Worm (Caenorhabditis elegans) whole organism, mixed stage, embryonic: ENCODE data around the gene C36E8.4.

ENCODE experiments used
- M03D4.4 ChIP-seq: sonication (generic microtip); optimal IDR thresholded peaks from 2 replicates; lab custom pipeline; 2017; ENCODE audit warnings: mild to moderate bottlenecking, missing genetic modification characterization, missing compliant biosample characterization
- bed-3 ChIP-seq: fragments of 200-800 bp; sonication (Bioruptor generic); optimal IDR thresholded peaks from 3 replicates; lab custom pipeline; 2018; ENCODE audit warnings: mild to moderate bottlenecking, missing genetic modification characterization, moderate library complexity, missing compliant biosample characterization
- blmp-1 ChIP-seq: fragments of 150-350 bp; optimal IDR thresholded peaks from 2 replicates; lab custom pipeline; 2014; ENCODE audit warnings: missing biosample characterization, missing genetic modification characterization
- ceh-39 ChIP-seq: fragments of 150-350 bp; optimal IDR thresholded peaks from 2 replicates; lab custom pipeline; 2014; ENCODE audit warnings: missing biosample characterization, missing genetic modification characterization
- ceh-43 ChIP-seq: fragments of 200-800 bp; sonication (Bioruptor generic); optimal IDR thresholded peaks from 2 replicates; lab custom pipeline; 2018; ENCODE audit warnings: mild to moderate bottlenecking, missing genetic modification characterization, moderate library complexity, missing compliant biosample characterization
- ceh-83 ChIP-seq: fragments of 200-800 bp; sonication (Bioruptor generic); optimal IDR thresholded peaks from 2 replicates; lab custom pipeline; 2018; ENCODE audit warnings: mild to moderate bottlenecking, missing genetic modification characterization, missing compliant biosample characterization
- ces-1 ChIP-seq: fragments of 150-350 bp; optimal IDR thresholded peaks from 2 replicates; lab custom pipeline; 2014; ENCODE audit warnings: missing biosample characterization, missing genetic modification reagents, missing genetic modification characterization
- cnd-1 ChIP-seq: fragments of 200-800 bp; sonication (Bioruptor generic); optimal IDR thresholded peaks from 2 replicates; lab custom pipeline; 2018; ENCODE audit warnings: mild to moderate bottlenecking, missing genetic modification characterization, missing compliant biosample characterization
- drap-1 ChIP-seq: fragments of 200-800 bp; sonication (Bioruptor generic); optimal IDR thresholded peaks from 3 replicates; lab custom pipeline; 2018; ENCODE audit warnings: mild to moderate bottlenecking, missing genetic modification characterization, missing compliant biosample characterization
- elt-1 ChIP-seq: sonication (generic microtip); optimal IDR thresholded peaks from 2 replicates; lab custom pipeline; 2017; ENCODE audit warnings: missing genetic modification characterization, mild to moderate bottlenecking, missing compliant biosample characterization, antibody characterized with exemption, moderate library complexity, borderline replicate concordance; ENCODE audit not compliant: insufficient read depth
- elt-3 ChIP-seq: fragments of 150-350 bp; optimal IDR thresholded peaks from 2 replicates; lab custom pipeline; 2014; ENCODE audit warnings: missing biosample characterization, missing genetic modification characterization
- flh-1 ChIP-seq: fragments of 200-800 bp; sonication (Bioruptor generic); optimal IDR thresholded peaks from 2 replicates; lab custom pipeline; 2018; ENCODE audit warnings: mild to moderate bottlenecking, missing genetic modification characterization, moderate library complexity, missing compliant biosample characterization
- ham-2 ChIP-seq: fragments of 200-800 bp; sonication (Bioruptor generic); optimal IDR thresholded peaks from 2 replicates; lab custom pipeline; 2018; ENCODE audit warnings: mild to moderate bottlenecking, missing genetic modification characterization, missing compliant biosample characterization
- hlh-1 ChIP-seq: fragments of 150-350 bp; optimal IDR thresholded peaks from 2 replicates; lab custom pipeline; 2014; ENCODE audit warnings: missing biosample characterization, missing genetic modification reagents, missing genetic modification characterization
- lin-13 ChIP-seq: fragments of 150-350 bp; optimal IDR thresholded peaks from 2 replicates; lab custom pipeline; 2014; ENCODE audit warnings: missing biosample characterization, missing genetic modification characterization
- lin-32 ChIP-seq: fragments of 200-800 bp; sonication (Bioruptor generic); optimal IDR thresholded peaks from 2 replicates; lab custom pipeline; 2018; ENCODE audit warnings: mild to moderate bottlenecking, missing genetic modification characterization, missing compliant biosample characterization
- lsy-2 ChIP-seq: fragments of 150-350 bp; optimal IDR thresholded peaks from 2 replicates; lab custom pipeline; 2014; ENCODE audit warnings: missing biosample characterization, missing genetic modification characterization
- mab-5 ChIP-seq: fragments of 150-350 bp; optimal IDR thresholded peaks from 2 replicates; lab custom pipeline; 2014; ENCODE audit warnings: missing biosample characterization, missing genetic modification characterization
- mep-1 ChIP-seq: fragments of 150-350 bp; optimal IDR thresholded peaks from 2 replicates; lab custom pipeline; 2017; ENCODE audit warnings: missing biosample characterization, missing genetic modification reagents, missing genetic modification characterization, inconsistent platforms
- mls-2 ChIP-seq: sonication (generic microtip); optimal IDR thresholded peaks from 2 replicates; lab custom pipeline; 2016; ENCODE audit warnings: mild to moderate bottlenecking, missing genetic modification characterization, moderate library complexity, missing compliant biosample characterization
- nhr-12 ChIP-seq: fragments of 150-350 bp; optimal IDR thresholded peaks from 2 replicates; lab custom pipeline; 2014; ENCODE audit warnings: missing biosample characterization, missing genetic modification characterization
- nhr-2 ChIP-seq: fragments of 150-350 bp; optimal IDR thresholded peaks from 2 replicates; lab custom pipeline; 2014; ENCODE audit warnings: missing biosample characterization, missing genetic modification characterization
- nhr-237 ChIP-seq: fragments of 150-350 bp; optimal IDR thresholded peaks from 2 replicates; lab custom pipeline; 2014; ENCODE audit warnings: missing biosample characterization, missing genetic modification characterization
- nhr-28 ChIP-seq: fragments of 150-350 bp; optimal IDR thresholded peaks from 2 replicates; lab custom pipeline; 2014; ENCODE audit warnings: missing biosample characterization, missing genetic modification characterization
- nhr-76 ChIP-seq: sonication (generic microtip); optimal IDR thresholded peaks from 2 replicates; lab custom pipeline; 2017; ENCODE audit warnings: missing biosample characterization, missing genetic modification characterization
- pha-4 ChIP-seq: fragments of 150-350 bp; optimal IDR thresholded peaks from 2 replicates; lab custom pipeline; 2018; ENCODE audit warnings: missing biosample characterization, missing genetic modification reagents, missing genetic modification characterization
- snpc-4 ChIP-seq: fragments of 150-350 bp; optimal IDR thresholded peaks from 2 replicates; lab custom pipeline; 2014; ENCODE audit warnings: missing biosample characterization, missing genetic modification characterization
- sptf-1 ChIP-seq: sonication (generic microtip); optimal IDR thresholded peaks from 2 replicates; lab custom pipeline; 2017; ENCODE audit warnings: mild to moderate bottlenecking, missing genetic modification characterization, moderate library complexity, missing compliant biosample characterization
- tbx-8 ChIP-seq: fragments of 200-800 bp; sonication (Bioruptor generic); optimal IDR thresholded peaks from 2 replicates; lab custom pipeline; 2018; ENCODE audit warnings: mild to moderate bottlenecking, missing genetic modification characterization, moderate library complexity, missing compliant biosample characterization
- unc-120 ChIP-seq: sonication (generic microtip); optimal IDR thresholded peaks from 2 replicates; lab custom pipeline; 2017; ENCODE audit warnings: missing genetic modification characterization, missing compliant biosample characterization; ENCODE audit not compliant: poor library complexity, severe bottlenecking
- unc-39 ChIP-seq: fragments of 150-350 bp; optimal IDR thresholded peaks from 2 replicates; lab custom pipeline; 2014; ENCODE audit warnings: missing biosample characterization, missing genetic modification characterization
- unc-62 ChIP-seq: fragments of 150-350 bp; optimal IDR thresholded peaks from 2 replicates; lab custom pipeline; 2014; ENCODE audit warnings: missing biosample characterization, missing genetic modification reagents, missing genetic modification characterization
- zip-8 ChIP-seq: fragments of 150-350 bp; optimal IDR thresholded peaks from 2 replicates; lab custom pipeline; 2014; ENCODE audit warnings: missing biosample characterization, missing genetic modification characterization
- ztf-11 ChIP-seq: fragments of 150-350 bp; optimal IDR thresholded peaks from 2 replicates; lab custom pipeline; 2014; ENCODE audit warnings: missing biosample characterization, missing genetic modification characterization

Gene C36E8.4

ce11 chrIII:4012036-4012435 is at the start of gene C36E8.4:
C36E8.4 (plus strand) TSS chrIII:4012336.
- TF ChIP-seq nhr-2 (tag; lab: Kevin White, UChicago) (no peak), bed-3 (GFP tag; lab: Kevin White, UChicago) (no peak), ham-2 (GFP tag; lab: Kevin White, UChicago) (no peak), sptf-1 (tag; lab: Kevin White, UChicago) (no peak), M03D4.4 (tag; lab: Kevin White, UChicago) (no peak), elt-3 (no peak), lin-13 (tag; lab: Kevin White, UChicago) (no peak), mls-2 (tag; lab: Kevin White, UChicago) (no peak), tbx-8 (GFP tag; lab: Kevin White, UChicago) (no peak), ztf-11 (tag; lab: Kevin White, UChicago) (no peak), mep-1 (no peak)
- TF ChIP-seq, all 35 proteins: peak for 0

- TF ChIP-seq ham-2 (GFP tag; lab: Kevin White, UChicago) (no peak), blmp-1 (no peak), nhr-76 (no peak)
Observed at ce11 chrIII:3964237-3964636, 47.9 kb upstream of the C36E8.4 start, which contains the start of gene R10E9.2. R10E9.2 (minus strand) TSS chrIII:3964337.

- TF ChIP-seq cnd-1 (no peak), zip-8 (tag; lab: Kevin White, UChicago) (no peak), lsy-2 (no peak), mls-2 (tag; lab: Kevin White, UChicago) (no peak), nhr-12 (no peak)
Observed at ce11 chrIII:3966143-3966542, 46.0 kb upstream of the C36E8.4 start.

ce11 chrIII:3969133-3969532 is 43.0 kb upstream of the C36E8.4 start:
- no peak for TF ChIP-seq ceh-43 (GFP tag; lab: Kevin White, UChicago)
- TF ChIP-seq flh-1: no peak
- no peak for TF ChIP-seq mab-5 (tag; lab: Kevin White, UChicago)
- TF ChIP-seq lin-32 (GFP tag; lab: Kevin White, UChicago): no peak
- no peak for TF ChIP-seq cnd-1
- no peak for TF ChIP-seq nhr-237 (tag; lab: Kevin White, UChicago)
- TF ChIP-seq elt-3: no peak
- TF ChIP-seq mep-1: no peak
- TF ChIP-seq nhr-76: no peak
- TF ChIP-seq ceh-83: no peak
- no peak for TF ChIP-seq drap-1 (GFP tag; lab: Kevin White, UChicago)
- TF ChIP-seq, all 35 proteins: peak for 0

- TF ChIP-seq ceh-43 (GFP tag; lab: Kevin White, UChicago) (no peak), ces-1 (GFP tag; lab: Kevin White, UChicago) (peak; percentile 97), flh-1 (no peak), mep-1 (no peak)
Observed at ce11 chrIII:3970395-3970794, 41.7 kb upstream of the C36E8.4 start.

ce11 chrIII:3972687-3973086 is 39.4 kb upstream of the C36E8.4 start, which contains the start of gene R10E9.4:
R10E9.4 (minus strand) TSS chrIII:3972787.
- no peak for TF ChIP-seq M03D4.4 (tag; lab: Kevin White, UChicago)
- TF ChIP-seq nhr-28 (tag; lab: Kevin White, UChicago): no peak
- TF ChIP-seq unc-62: no peak
- no peak for TF ChIP-seq mab-5 (tag; lab: Kevin White, UChicago)
- no peak for TF ChIP-seq mep-1
- no peak for TF ChIP-seq tbx-8 (GFP tag; lab: Kevin White, UChicago)
- TF ChIP-seq ceh-39 (tag; lab: Kevin White, UChicago): no peak
- TF ChIP-seq nhr-2 (tag; lab: Kevin White, UChicago): no peak
- TF ChIP-seq ceh-43 (GFP tag; lab: Kevin White, UChicago): no peak
- TF ChIP-seq elt-1 (tag; lab: Kevin White, UChicago): no peak
- TF ChIP-seq ham-2 (GFP tag; lab: Kevin White, UChicago): no peak
- no peak for TF ChIP-seq flh-1
- no peak for TF ChIP-seq unc-39
- no peak for TF ChIP-seq pha-4 (tag; lab: Kevin White, UChicago)
- no peak for TF ChIP-seq nhr-237 (tag; lab: Kevin White, UChicago)
- TF ChIP-seq hlh-1 (tag; lab: Kevin White, UChicago): no peak
- no peak for TF ChIP-seq nhr-76
- TF ChIP-seq unc-120 (tag; lab: Kevin White, UChicago): no peak
- TF ChIP-seq snpc-4: no peak
- TF ChIP-seq bed-3 (GFP tag; lab: Kevin White, UChicago): no peak
